Fruit fly (Drosophila melanogaster) whole organism, embryonic: ENCODE results near the gene Eh.

ENCODE experiments used
- Adf1 ChIP-seq: fragments of 200-800 bp; sonication (Bioruptor generic); IDR thresholded peaks from 2 replicates; pipeline ENCODE4 v1.3.6; 2022; ENCODE audit warnings: missing biosample characterization, missing genetic modification characterization
- Bdp1 ChIP-seq: fragments of 200-800 bp; sonication (Bioruptor generic); optimal IDR thresholded peaks from 3 replicates; lab custom pipeline; 2016; ENCODE audit warnings: missing biosample characterization, missing genetic modification characterization
- CG10543 ChIP-seq: fragments of 200-800 bp; sonication (Bioruptor generic); optimal IDR thresholded peaks from 3 replicates; lab custom pipeline; 2017; ENCODE audit warnings: missing biosample characterization, mild to moderate bottlenecking, missing genetic modification characterization, moderate library complexity
- CG11093 ChIP-seq: fragments of 200-800 bp; sonication (Bioruptor generic); IDR thresholded peaks from 3 replicates; pipeline ENCODE4 v1.3.6; 2022; ENCODE audit warnings: missing biosample characterization, missing genetic modification characterization
- CG12391 ChIP-seq: fragments of 200-800 bp; sonication (Bioruptor generic); optimal IDR thresholded peaks from 3 replicates; lab custom pipeline; 2018; ENCODE audit warnings: missing biosample characterization, mild to moderate bottlenecking, missing genetic modification characterization, moderate library complexity
- CG15696 ChIP-seq: fragments of 200-800 bp; sonication (Bioruptor generic); optimal IDR thresholded peaks from 2 replicates; lab custom pipeline; 2019; ENCODE audit warnings: missing biosample characterization, mild to moderate bottlenecking, missing genetic modification characterization, moderate library complexity
- CG16815 ChIP-seq: fragments of 200-800 bp; sonication (Bioruptor generic); optimal IDR thresholded peaks from 3 replicates; lab custom pipeline; 2017; ENCODE audit warnings: missing biosample characterization, mild to moderate bottlenecking, missing genetic modification characterization
- CG32772 ChIP-seq: fragments of 200-800 bp; sonication (Bioruptor generic); IDR thresholded peaks from 2 replicates; pipeline ENCODE4 v1.3.6; 2022; ENCODE audit warnings: missing biosample characterization, missing genetic modification characterization
- CG3407 ChIP-seq: fragments of 200-800 bp; sonication (Bioruptor generic); optimal IDR thresholded peaks from 2 replicates; lab custom pipeline; 2018; ENCODE audit warnings: missing biosample characterization, mild to moderate bottlenecking, missing genetic modification characterization
- CG42726 ChIP-seq: fragments of 200-800 bp; sonication (Bioruptor generic); IDR thresholded peaks from 2 replicates; pipeline ENCODE4 v1.3.6; 2022; ENCODE audit warnings: missing biosample characterization, missing genetic modification characterization; ENCODE audit not compliant: partially characterized antibody
- CG4328 ChIP-seq: fragments of 200-800 bp; sonication (Bioruptor generic); optimal IDR thresholded peaks from 3 replicates; lab custom pipeline; 2017; ENCODE audit warnings: missing biosample characterization, missing genetic modification reagents, missing genetic modification characterization
- CG5180 ChIP-seq: fragments of 200-800 bp; sonication (Bioruptor generic); optimal IDR thresholded peaks from 3 replicates; lab custom pipeline; 2017; ENCODE audit warnings: missing biosample characterization, missing genetic modification characterization, mild to moderate bottlenecking, moderate library complexity, missing genetic modification reagents
- CG6175 ChIP-seq: fragments of 200-800 bp; sonication (Bioruptor generic); IDR thresholded peaks from 3 replicates; pipeline ENCODE4 v1.3.6; 2022; ENCODE audit warnings: missing biosample characterization, missing genetic modification characterization
- CG6791 ChIP-seq: fragments of 200-800 bp; sonication (Bioruptor generic); IDR thresholded peaks from 3 replicates; pipeline ENCODE4 v1.3.6; 2022; ENCODE audit warnings: missing biosample characterization, missing genetic modification characterization; ENCODE audit not compliant: partially characterized antibody
- CG6813 ChIP-seq: fragments of 200-800 bp; sonication (Bioruptor generic); optimal IDR thresholded peaks from 2 replicates; lab custom pipeline; 2017; ENCODE audit warnings: missing biosample characterization, missing genetic modification characterization, mild to moderate bottlenecking, moderate library complexity, missing genetic modification reagents
- CG7271 ChIP-seq: fragments of 200-800 bp; sonication (Bioruptor generic); optimal IDR thresholded peaks from 2 replicates; lab custom pipeline; 2018; ENCODE audit warnings: missing biosample characterization, mild to moderate bottlenecking, missing genetic modification characterization, moderate library complexity
- CTCF ChIP-seq: fragments of 200-800 bp; sonication (Bioruptor generic); optimal IDR thresholded peaks from 2 replicates; lab custom pipeline; 2017; ENCODE audit warnings: missing biosample characterization, mild to moderate bottlenecking, missing genetic modification characterization, moderate library complexity
- Dad ChIP-seq: fragments of 200-800 bp; sonication (Bioruptor generic); optimal IDR thresholded peaks from 3 replicates; lab custom pipeline; 2016; ENCODE audit warnings: missing biosample characterization, missing genetic modification characterization
- Dip3 ChIP-seq: fragments of 200-800 bp; sonication (Bioruptor generic); optimal IDR thresholded peaks from 3 replicates; lab custom pipeline; 2016; ENCODE audit warnings: missing biosample characterization, missing genetic modification characterization
- Drgx ChIP-seq: fragments of 200-800 bp; sonication (Bioruptor generic); IDR thresholded peaks from 2 replicates; pipeline ENCODE4 v1.3.6; 2022; ENCODE audit warnings: missing biosample characterization, missing genetic modification characterization
- ERR ChIP-seq: fragments of 200-800 bp; sonication (Bioruptor generic); optimal IDR thresholded peaks from 2 replicates; lab custom pipeline; 2016; ENCODE audit warnings: missing biosample characterization, missing genetic modification characterization
- Ets97D ChIP-seq: fragments of 200-800 bp; sonication (Bioruptor generic); optimal IDR thresholded peaks from 3 replicates; lab custom pipeline; 2016; ENCODE audit warnings: missing biosample characterization, missing genetic modification characterization
- HLHmδ ChIP-seq: fragments of 200-800 bp; sonication (Bioruptor generic); optimal IDR thresholded peaks from 2 replicates; lab custom pipeline; 2018; ENCODE audit warnings: missing biosample characterization, mild to moderate bottlenecking, missing genetic modification characterization, moderate library complexity
- Jarid2 ChIP-seq: fragments of 200-800 bp; sonication (Bioruptor generic); optimal IDR thresholded peaks from 3 replicates; lab custom pipeline; 2017; ENCODE audit warnings: mild to moderate bottlenecking, missing biosample characterization, missing genetic modification reagents, missing genetic modification characterization
- MBD-R2 ChIP-seq: fragments of 200-800 bp; sonication (Bioruptor generic); IDR thresholded peaks from 2 replicates; pipeline ENCODE4 v1.3.6; 2022; ENCODE audit warnings: missing biosample characterization, missing genetic modification characterization
- MTF-1 ChIP-seq: fragments of 200-800 bp; sonication (Bioruptor generic); optimal IDR thresholded peaks from 2 replicates; lab custom pipeline; 2018; ENCODE audit warnings: missing biosample characterization, mild to moderate bottlenecking, missing genetic modification characterization, borderline replicate concordance
- Pdp1 ChIP-seq, 2 experiments: fragments of 200-800 bp; sonication (Bioruptor generic); optimal IDR thresholded peaks; 3 replicates each; lab custom pipeline; 2016; ENCODE audit warnings: missing biosample characterization in 2 of 2, missing genetic modification characterization in 2 of 2, mild to moderate bottlenecking in 1 of 2, moderate library complexity in 1 of 2
- Spps ChIP-seq: fragments of 200-800 bp; sonication (Bioruptor generic); optimal IDR thresholded peaks from 2 replicates; lab custom pipeline; 2018; ENCODE audit warnings: missing biosample characterization, mild to moderate bottlenecking, missing genetic modification characterization
- TFAM ChIP-seq: fragments of 200-800 bp; sonication (Bioruptor generic); optimal IDR thresholded peaks from 2 replicates; lab custom pipeline; 2017; ENCODE audit warnings: missing biosample characterization, missing genetic modification characterization, inconsistent platforms
- bsh ChIP-seq, 2 experiments: fragments of 200-800 bp; sonication (Bioruptor generic); optimal IDR thresholded peaks; 2 replicates each; lab custom pipeline; 2017 to 2018; ENCODE audit warnings: mild to moderate bottlenecking in 2 of 2, missing biosample characterization in 2 of 2, missing genetic modification characterization in 2 of 2, moderate library complexity in 1 of 2
- chinmo ChIP-seq: fragments of 200-800 bp; sonication (Bioruptor generic); IDR thresholded peaks from 4 replicates; pipeline ENCODE4 v1.3.6; 2022; ENCODE audit warnings: missing biosample characterization, missing genetic modification characterization; ENCODE audit not compliant: partially characterized antibody
- croc ChIP-seq: fragments of 200-800 bp; sonication (Bioruptor generic); conservative IDR thresholded peaks from 3 replicates; pipeline ENCODE4 v1.3.6; 2022; ENCODE audit warnings: missing biosample characterization, missing genetic modification characterization
- crp ChIP-seq, 2 experiments: fragments of 200-800 bp; sonication (Bioruptor generic); optimal IDR thresholded peaks; 2 replicates in 1 of 2; 3 replicates in 1 of 2; lab custom pipeline; 2017; ENCODE audit warnings: missing biosample characterization in 2 of 2, missing genetic modification characterization in 2 of 2, mild to moderate bottlenecking in 1 of 2, moderate library complexity in 1 of 2
- dmrt11E ChIP-seq: fragments of 200-800 bp; sonication (Bioruptor generic); optimal IDR thresholded peaks from 3 replicates; lab custom pipeline; 2018; ENCODE audit warnings: missing biosample characterization, mild to moderate bottlenecking, missing genetic modification characterization, moderate library complexity
- ems ChIP-seq: fragments of 200-800 bp; sonication (Bioruptor generic); optimal IDR thresholded peaks from 3 replicates; lab custom pipeline; 2016; ENCODE audit warnings: missing biosample characterization, missing genetic modification characterization
- fd102C ChIP-seq: fragments of 200-800 bp; sonication (Bioruptor generic); optimal IDR thresholded peaks from 2 replicates; lab custom pipeline; 2018; ENCODE audit warnings: missing biosample characterization, mild to moderate bottlenecking, missing genetic modification characterization, moderate library complexity
- fu2 ChIP-seq: fragments of 200-800 bp; sonication (Bioruptor generic); optimal IDR thresholded peaks from 2 replicates; lab custom pipeline; 2016; ENCODE audit warnings: missing biosample characterization, missing genetic modification characterization
- gcm ChIP-seq: fragments of 200-800 bp; sonication (Bioruptor generic); optimal IDR thresholded peaks from 2 replicates; lab custom pipeline; 2019; ENCODE audit warnings: missing biosample characterization, mild to moderate bottlenecking, missing genetic modification characterization, moderate library complexity
- gem ChIP-seq: fragments of 200-800 bp; sonication (Bioruptor generic); optimal IDR thresholded peaks from 2 replicates; lab custom pipeline; 2019; ENCODE audit warnings: missing biosample characterization, mild to moderate bottlenecking, missing genetic modification characterization, moderate library complexity
- hbn ChIP-seq: fragments of 200-800 bp; sonication (Bioruptor generic); IDR thresholded peaks from 2 replicates; pipeline ENCODE4 v1.3.6; 2022; ENCODE audit warnings: missing biosample characterization, missing genetic modification characterization; ENCODE audit not compliant: partially characterized antibody
- inv ChIP-seq: fragments of 200-800 bp; sonication (Bioruptor generic); IDR thresholded peaks from 2 replicates; pipeline ENCODE4 v1.3.6; 2022; ENCODE audit warnings: missing biosample characterization, missing genetic modification characterization; ENCODE audit not compliant: partially characterized antibody
- jigr1 ChIP-seq: fragments of 200-800 bp; sonication (Bioruptor generic); IDR thresholded peaks from 3 replicates; pipeline ENCODE4 v1.3.6; 2022; ENCODE audit warnings: missing biosample characterization, missing genetic modification characterization
- jumu ChIP-seq: fragments of 200-800 bp; sonication (Bioruptor generic); optimal IDR thresholded peaks from 3 replicates; lab custom pipeline; 2016; ENCODE audit warnings: missing biosample characterization, missing genetic modification characterization
- ken ChIP-seq: fragments of 200-800 bp; sonication (Bioruptor generic); IDR thresholded peaks from 3 replicates; pipeline ENCODE4 v1.3.6; 2022; ENCODE audit warnings: missing biosample characterization, missing genetic modification characterization
- klu ChIP-seq: fragments of 200-800 bp; sonication (Bioruptor generic); IDR thresholded peaks from 2 replicates; pipeline ENCODE4 v1.3.6; 2022; ENCODE audit warnings: missing biosample characterization, missing genetic modification characterization
- lmd ChIP-seq: fragments of 200-800 bp; sonication (Bioruptor generic); IDR thresholded peaks from 2 replicates; pipeline ENCODE4 v1.3.6; 2022; ENCODE audit warnings: missing biosample characterization, missing genetic modification characterization
- ranshi ChIP-seq: fragments of 200-800 bp; sonication (Bioruptor generic); IDR thresholded peaks from 2 replicates; pipeline ENCODE4 v1.3.6; 2022; ENCODE audit warnings: missing biosample characterization, missing genetic modification characterization
- scrt ChIP-seq: fragments of 200-800 bp; sonication (Bioruptor generic); optimal IDR thresholded peaks from 2 replicates; lab custom pipeline; 2018; ENCODE audit warnings: missing biosample characterization, mild to moderate bottlenecking, missing genetic modification characterization, moderate library complexity
- unc-4 ChIP-seq: fragments of 200-800 bp; sonication (Bioruptor generic); IDR thresholded peaks from 2 replicates; pipeline ENCODE4 v1.3.6; 2022; ENCODE audit warnings: missing biosample characterization, missing genetic modification characterization; ENCODE audit not compliant: partially characterized antibody
- usp ChIP-seq: fragments of >200 bp; optimal IDR thresholded peaks from 2 replicates; lab custom pipeline; 2017; ENCODE audit warnings: missing biosample characterization, missing genetic modification characterization
- z ChIP-seq: fragments of 200-800 bp; sonication (Bioruptor generic); IDR thresholded peaks from 3 replicates; pipeline ENCODE4 v1.3.6; 2022; ENCODE audit warnings: missing biosample characterization, missing genetic modification characterization
- zen2 ChIP-seq: fragments of 200-800 bp; sonication (Bioruptor generic); IDR thresholded peaks from 3 replicates; pipeline ENCODE4 v1.3.6; 2022; ENCODE audit warnings: missing biosample characterization, missing genetic modification characterization; ENCODE audit not compliant: partially characterized antibody

The Eh gene

dm6 chr3R:17425417-17425915, 23.2 kb downstream of the Eh start, which contains the start of gene cysu:
TSS of gene cysu (plus strand) at chr3R:17425768.
- TF ChIP-seq HLHmδ (GFP tag; lab: Kevin White, UChicago) (no peak), Pdp1 (GFP tag; optimal IDR thresholded peaks at IDR 0.05; lab: Kevin White, UChicago) (no peak), CG10543 (GFP tag; lab: Kevin White, UChicago) (no peak), zen2 (GFP tag; lab: Robert Waterston, UW) (peak; percentile 44; the same call in 1 of the 3 replicates), Ets97D (no peak), jumu (GFP tag; lab: Kevin White, UChicago) (no peak), Dad (GFP tag; lab: Kevin White, UChicago) (no peak), CG6791 (no peak), usp (GFP tag; lab: Kevin White, UChicago) (no peak), gcm (GFP tag; lab: Kevin White, UChicago) (no peak), CTCF (GFP tag; lab: Kevin White, UChicago) (no peak), inv (GFP tag; lab: Robert Waterston, UW) (no peak), CG15696 (tag; lab: Kevin White, UChicago) (no peak), CG11093 (no peak), z (GFP tag; lab: Robert Waterston, UW) (peak; percentile 95), fu2 (no peak), dmrt11E (tag; lab: Kevin White, UChicago) (no peak), bsh (GFP tag; optimal IDR thresholded peaks at IDR 0.05; lab: Kevin White, UChicago) (no peak), CG16815 (GFP tag; lab: Kevin White, UChicago) (no peak), CG4328 (GFP tag; lab: Kevin White, UChicago) (no peak), CG5180 (GFP tag; lab: Kevin White, UChicago) (no peak), CG12391 (tag; lab: Kevin White, UChicago) (no peak), Adf1 (GFP tag; lab: Robert Waterston, UW) (peak; percentile 87), CG3407 (no peak), MBD-R2 (no peak), klu (GFP tag; lab: Robert Waterston, UW) (no peak), CG6175 (peak; percentile 63; the same call in 2 of the 3 replicates), CG42726 (GFP tag; lab: Robert Waterston, UW) (no peak), unc-4 (GFP tag; lab: Robert Waterston, UW) (no peak), croc (GFP tag; lab: Robert Waterston, UW) (no peak), ERR (GFP tag; lab: Kevin White, UChicago) (no peak), MTF-1 (GFP tag; lab: Kevin White, UChicago) (no peak), crp (GFP tag; optimal IDR thresholded peaks at IDR 0.05; lab: Kevin White, UChicago) (no peak), Bdp1 (GFP tag; lab: Kevin White, UChicago) (no peak), CG32772 (GFP tag; lab: Robert Waterston, UW) (no peak), hbn (GFP tag; lab: Robert Waterston, UW) (no peak), ken (GFP tag; lab: Robert Waterston, UW) (no peak), chinmo (peak; percentile 82; the same call in 1 of the 4 replicates), Jarid2 (GFP tag; lab: Kevin White, UChicago) (peak; percentile 58)
- TF ChIP-seq, all 482 proteins: peak for 6

dm6 chr3R:17422102-17422501, 26.6 kb downstream of the Eh start, which contains the start of gene CG14332:
TSS of gene CG14332 (minus strand) at chr3R:17422202.
- TF ChIP-seq CG7271 (no peak), Spps (tag; lab: Kevin White, UChicago) (no peak), Dip3 (GFP tag; lab: Kevin White, UChicago) (no peak), gem (tag; lab: Kevin White, UChicago) (no peak), lmd (GFP tag; lab: Robert Waterston, UW) (no peak), scrt (GFP tag; lab: Kevin White, UChicago) (no peak), Drgx (no peak), fd102C (GFP tag; lab: Kevin White, UChicago) (no peak), CG6813 (GFP tag; lab: Kevin White, UChicago) (no peak), ranshi (GFP tag; lab: Robert Waterston, UW) (no peak), jigr1 (GFP tag; lab: Robert Waterston, UW) (no peak), TFAM (GFP tag; lab: Kevin White, UChicago) (no peak), ems (GFP tag; lab: Kevin White, UChicago) (no peak)
